In the genomic region with DNA sequence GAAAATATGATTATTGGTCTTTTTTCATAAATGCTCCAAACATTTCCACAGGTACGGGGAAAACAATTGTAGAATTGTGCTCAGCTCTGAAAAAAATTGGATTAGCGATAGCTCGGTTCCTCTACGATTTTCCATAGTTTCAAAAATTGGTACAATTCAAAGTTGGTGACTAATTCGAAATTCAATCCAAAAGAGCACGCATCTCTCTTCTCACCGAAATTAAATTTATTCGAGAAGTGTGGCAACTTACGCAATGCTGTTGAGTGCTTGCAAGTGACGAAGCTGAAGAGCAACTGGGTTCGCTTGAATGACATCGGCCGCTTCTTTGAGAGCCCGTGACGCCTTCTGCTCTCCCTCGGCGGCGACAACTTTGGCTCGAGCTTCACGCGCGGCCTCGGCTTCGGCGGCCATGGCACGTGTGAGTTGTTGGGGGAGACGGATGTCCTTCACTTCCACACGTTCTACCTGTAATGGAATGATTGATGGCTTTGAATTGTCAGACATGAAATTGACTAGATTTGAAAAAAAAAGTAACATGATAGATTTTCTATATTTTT, we compare ENCODE assay signal across 6 worm cellular contexts.
TF ChIP-seq lines count a peak whose summit lies in the region.

No protein-coding gene starts in this region.

TF ChIP-seq in whole organism, L1 larva, 84 proteins besides CTCF, POLR2A, EP300 and RAD21 (continues in another document):
- TF ChIP-seq nhr-11 (tag; optimal IDR thresholded peaks at IDR 0.05; lab: Kevin White, UChicago): no peak
- no peak for TF ChIP-seq aly-2 (tag; optimal IDR thresholded peaks at IDR 0.05; lab: Kevin White, UChicago)
- TF ChIP-seq ceh-90 (tag; optimal IDR thresholded peaks at IDR 0.05; lab: Kevin White, UChicago): no peak
- TF ChIP-seq skn-1 (tag; optimal IDR thresholded peaks at IDR 0.05; lab: Kevin White, UChicago): no peak
- TF ChIP-seq snu-23 (GFP tag; optimal IDR thresholded peaks at IDR 0.05; lab: Kevin White, UChicago): no peak
- TF ChIP-seq dsc-1 (tag; optimal IDR thresholded peaks at IDR 0.05; lab: Kevin White, UChicago): no peak
- no peak for TF ChIP-seq swsn-7 (tag; optimal IDR thresholded peaks at IDR 0.05; lab: Kevin White, UChicago)
- TF ChIP-seq fkh-4 (tag; optimal IDR thresholded peaks at IDR 0.05; lab: Kevin White, UChicago; ENCODE audit: borderline replicate concordance): no peak
- TF ChIP-seq isw-1 (GFP tag; IDR thresholded peaks at IDR 0.05; lab: Robert Waterston, UW): no peak
- no peak for TF ChIP-seq lin-35 (GFP tag; optimal IDR thresholded peaks at IDR 0.05; lab: Kevin White, UChicago)
- peak; percentile 51 for TF ChIP-seq lin-14 (GFP tag; optimal IDR thresholded peaks at IDR 0.05; lab: Kevin White, UChicago)
- no peak for TF ChIP-seq nhr-28 (tag; optimal IDR thresholded peaks at IDR 0.05; lab: Kevin White, UChicago)
- TF ChIP-seq zip-4 (GFP tag; optimal IDR thresholded peaks at IDR 0.05; lab: Kevin White, UChicago): no peak
- TF ChIP-seq C04F5.9 (tag; optimal IDR thresholded peaks at IDR 0.05; lab: Kevin White, UChicago): no peak
- no peak for TF ChIP-seq hpl-2 (GFP tag; optimal IDR thresholded peaks at IDR 0.05; lab: Kevin White, UChicago)

TF ChIP-seq in whole organism, L3 larva, 47 proteins besides CTCF, POLR2A, EP300 and RAD21:
- no peak for TF ChIP-seq skn-1 (tag; optimal IDR thresholded peaks at IDR 0.05; lab: Kevin White, UChicago)
- no peak for TF ChIP-seq nhr-67 (tag; optimal IDR thresholded peaks at IDR 0.05; lab: Kevin White, UChicago)
- no peak for TF ChIP-seq nhr-77 (tag; optimal IDR thresholded peaks at IDR 0.05; lab: Kevin White, UChicago)
- TF ChIP-seq hmg-11 (tag; optimal IDR thresholded peaks at IDR 0.05; lab: Kevin White, UChicago): peak; percentile 0
TF ChIP-seq in whole organism, L3 larva: peak in this region for 1.

TF ChIP-seq in whole organism, L4 larva, 104 proteins besides CTCF, POLR2A, EP300 and RAD21 (continues in another document):
- TF ChIP-seq tag-97 (GFP tag; IDR thresholded peaks at IDR 0.05; lab: Robert Waterston, UW): no peak
- no peak for TF ChIP-seq Y105C5A.15 (GFP tag; IDR thresholded peaks at IDR 0.05; lab: Robert Waterston, UW)
- no peak for TF ChIP-seq nhr-28 (tag; optimal IDR thresholded peaks at IDR 0.05; lab: Kevin White, UChicago)
- TF ChIP-seq aha-1 (tag; lab: Kevin White, UChicago): peak; percentile 80
- no peak for TF ChIP-seq nhr-41 (GFP tag; IDR thresholded peaks at IDR 0.05; lab: Robert Waterston, UW)
- TF ChIP-seq jun-1 (tag; optimal IDR thresholded peaks at IDR 0.05; lab: Kevin White, UChicago): no peak
- TF ChIP-seq daf-16 (GFP tag; optimal IDR thresholded peaks at IDR 0.05; lab: Kevin White, UChicago): no peak
- TF ChIP-seq daf-16 (tag; optimal IDR thresholded peaks at IDR 0.05; lab: Kevin White, UChicago): no peak
- peak; percentile 86 for TF ChIP-seq set-16 (GFP tag; IDR thresholded peaks at IDR 0.05; lab: Robert Waterston, UW)
- TF ChIP-seq spr-3 (GFP tag; optimal IDR thresholded peaks at IDR 0.05; lab: Kevin White, UChicago): no peak
- no peak for TF ChIP-seq ztf-11 (tag; optimal IDR thresholded peaks at IDR 0.05; lab: Kevin White, UChicago)
- no peak for TF ChIP-seq lin-38 (GFP tag; IDR thresholded peaks at IDR 0.05; lab: Robert Waterston, UW)
- TF ChIP-seq ctbp-1 (GFP tag; IDR thresholded peaks at IDR 0.05; lab: Robert Waterston, UW): no peak
- TF ChIP-seq lim-7 (GFP tag; IDR thresholded peaks at IDR 0.05; lab: Robert Waterston, UW): no peak
- no peak for TF ChIP-seq hmg-1.1 (GFP tag; IDR thresholded peaks at IDR 0.05; lab: Robert Waterston, UW)
- TF ChIP-seq daf-8 (GFP tag; IDR thresholded peaks at IDR 0.05; lab: Robert Waterston, UW): no peak
- TF ChIP-seq ceh-32 (tag; optimal IDR thresholded peaks at IDR 0.05; lab: Kevin White, UChicago; ENCODE audit: poor library complexity): no peak
- no peak for TF ChIP-seq dmd-9 (GFP tag; IDR thresholded peaks at IDR 0.05; lab: Robert Waterston, UW)

TF ChIP-seq in whole organism, late embryonic, 69 proteins besides CTCF, POLR2A, EP300 and RAD21:
- TF ChIP-seq pqm-1 (tag; optimal IDR thresholded peaks at IDR 0.05; lab: Kevin White, UChicago): no peak
- TF ChIP-seq K02D7.2 (tag; optimal IDR thresholded peaks at IDR 0.05; lab: Kevin White, UChicago): no peak
- TF ChIP-seq fkh-10 (GFP tag; optimal IDR thresholded peaks at IDR 0.05; lab: Kevin White, UChicago): no peak
- TF ChIP-seq unc-42 (tag; optimal IDR thresholded peaks at IDR 0.05; lab: Kevin White, UChicago): peak; percentile 90
- no peak for TF ChIP-seq npax-4 (tag; optimal IDR thresholded peaks at IDR 0.05; lab: Kevin White, UChicago)
- TF ChIP-seq hlh-13 (GFP tag; optimal IDR thresholded peaks at IDR 0.05; lab: Kevin White, UChicago): no peak
- no peak for TF ChIP-seq ahr-1 (tag; optimal IDR thresholded peaks at IDR 0.05; lab: Kevin White, UChicago)
- TF ChIP-seq dmd-4 (tag; optimal IDR thresholded peaks at IDR 0.05; lab: Kevin White, UChicago; ENCODE audit: borderline replicate concordance): no peak
- peak; percentile 31 for TF ChIP-seq lim-6 (tag; optimal IDR thresholded peaks at IDR 0.05; lab: Kevin White, UChicago)
- TF ChIP-seq pros-1 (tag; optimal IDR thresholded peaks at IDR 0.05; lab: Kevin White, UChicago): no peak
- no peak for TF ChIP-seq ceh-22 (tag; optimal IDR thresholded peaks at IDR 0.05; lab: Kevin White, UChicago)
- no peak for TF ChIP-seq C38D4.7 (GFP tag; optimal IDR thresholded peaks at IDR 0.05; lab: Kevin White, UChicago)
- no peak for TF ChIP-seq nfya-1 (tag; optimal IDR thresholded peaks at IDR 0.05; lab: Kevin White, UChicago)
- TF ChIP-seq ceh-31 (tag; optimal IDR thresholded peaks at IDR 0.05; lab: Kevin White, UChicago): peak; percentile 27
- TF ChIP-seq K09A11.1 (tag; optimal IDR thresholded peaks at IDR 0.05; lab: Kevin White, UChicago; ENCODE audit: insufficient read depth): no peak
- no peak for TF ChIP-seq nhr-11 (tag; optimal IDR thresholded peaks at IDR 0.05; lab: Kevin White, UChicago)

TF ChIP-seq in whole organism, mixed stage, embryonic, 35 proteins besides CTCF, POLR2A, EP300 and RAD21:
- TF ChIP-seq ces-1 (GFP tag; optimal IDR thresholded peaks at IDR 0.05; lab: Kevin White, UChicago): peak; percentile 95
- no peak for TF ChIP-seq M03D4.4 (tag; optimal IDR thresholded peaks at IDR 0.05; lab: Kevin White, UChicago)

TF ChIP-seq in whole organism, young adult, 124 proteins besides CTCF, POLR2A, EP300 and RAD21:
- TF ChIP-seq egrh-3 (GFP tag; IDR thresholded peaks at IDR 0.05; lab: Robert Waterston, UW): peak; percentile 60
- TF ChIP-seq C06A6.2 (GFP tag; conservative IDR thresholded peaks at IDR 0.05; lab: Robert Waterston, UW): no peak
